Worm (Caenorhabditis elegans) whole organism, L1 larva: Measurements from ENCODE around the gene F41C3.2.

Experiments used
- ama-1 ChIP-seq: fragments of 150-350 bp; optimal IDR thresholded peaks from 2 replicates; lab custom pipeline; 2014
- efl-1 ChIP-seq, 4 experiments: fragments of 150-350 bp; optimal IDR thresholded peaks in 3 of 4; peaks in 1 of 4; 1 replicate in 1 of 4; 2 replicates in 3 of 4; lab custom pipeline; 2014; ENCODE audit warnings: missing biosample characterization in 2 of 4, missing genetic modification characterization in 2 of 4, missing genetic modification reagents in 2 of 4
- jun-1 ChIP-seq: fragments of 150-350 bp; optimal IDR thresholded peaks from 2 replicates; lab custom pipeline; 2014; ENCODE audit warnings: missing biosample characterization, missing genetic modification reagents, missing genetic modification characterization
- nhr-11 ChIP-seq: fragments of 150-350 bp; optimal IDR thresholded peaks from 2 replicates; lab custom pipeline; 2014; ENCODE audit warnings: missing biosample characterization, missing genetic modification characterization
- nhr-237 ChIP-seq: fragments of 150-350 bp; optimal IDR thresholded peaks from 2 replicates; lab custom pipeline; 2014; ENCODE audit warnings: missing biosample characterization, missing genetic modification characterization
- snu-23 ChIP-seq: sonication (generic microtip); optimal IDR thresholded peaks from 2 replicates; lab custom pipeline; 2016; ENCODE audit warnings: missing genetic modification characterization, missing compliant biosample characterization
- unc-62 ChIP-seq: fragments of 150-350 bp; optimal IDR thresholded peaks from 2 replicates; lab custom pipeline; 2014; ENCODE audit warnings: missing biosample characterization, missing genetic modification reagents, missing genetic modification characterization
- ztf-11 ChIP-seq, 2 experiments: sonication (generic microtip); optimal IDR thresholded peaks; 2 replicates each; lab custom pipeline; 2016 to 2017; ENCODE audit warnings: missing genetic modification characterization in 2 of 2, missing biosample characterization in 1 of 2, missing compliant biosample characterization in 1 of 2
- ztf-4 ChIP-seq: fragments of 150-350 bp; optimal IDR thresholded peaks from 2 replicates; lab custom pipeline; 2014; ENCODE audit warnings: missing biosample characterization, missing genetic modification characterization

ce11 chrII:4784436-4784835 is 34.7 kb downstream of the F41C3.2 start, which contains the start of gene nep-12:
- TF ChIP-seq nhr-11 (tag; lab: Kevin White, UChicago) (no peak), snu-23 (no peak), efl-1 (optimal IDR thresholded peaks at IDR 0.05; lab: Kevin White, UChicago) (no peak), efl-1 (GFP tag; optimal IDR thresholded peaks at IDR 0.05 in 1 of 2; lab: Kevin White, UChicago) (no peak), ztf-4 (tag; lab: Kevin White, UChicago) (no peak), ama-1 (lab: Kevin White, UChicago) (no peak), ztf-11 (tag; optimal IDR thresholded peaks at IDR 0.05; lab: Kevin White, UChicago) (no peak), unc-62 (GFP tag; lab: Kevin White, UChicago) (no peak), jun-1 (no peak), nhr-237 (tag; lab: Kevin White, UChicago) (no peak)
